Worm (Caenorhabditis elegans): ENCODE measurements around the gene fbxa-32.

Gene fbxa-32

DNA sequence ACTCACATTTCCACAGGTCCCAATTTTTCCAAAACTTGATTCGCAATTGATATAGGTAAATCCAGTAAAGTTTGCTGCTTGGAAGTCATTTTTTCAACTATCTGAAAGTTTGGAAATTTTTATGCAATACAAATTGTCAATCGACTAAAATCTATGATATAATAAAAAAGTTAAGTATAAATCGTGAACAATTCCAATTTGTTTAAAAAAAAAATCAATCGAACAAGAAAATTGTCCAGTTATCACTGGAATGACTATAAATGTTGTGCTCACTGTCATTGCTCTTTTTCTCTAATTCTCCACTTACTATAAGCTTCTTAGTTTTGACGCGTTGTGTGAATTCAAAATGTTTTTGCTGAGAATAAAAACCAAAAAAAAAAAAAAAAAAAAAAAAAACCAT is at the start of gene fbxa-32:
TSS of gene fbxa-32 (minus strand) at position 101 of the 400 bp plus-strand sequence.
- TF ChIP-seq skn-1 (tag; optimal IDR thresholded peaks at IDR 0.05) = no peak
- TF ChIP-seq snpc-4 (tag; optimal IDR thresholded peaks at IDR 0.05) = no peak
- TF ChIP-seq nfya-1 (tag; optimal IDR thresholded peaks at IDR 0.05; ENCODE audit: insufficient read depth) = no peak
- no peak for TF ChIP-seq ceh-28 (tag; optimal IDR thresholded peaks at IDR 0.05)
- TF ChIP-seq mml-1 (tag; optimal IDR thresholded peaks at IDR 0.05) = no peak
- TF ChIP-seq nhr-76 (tag; optimal IDR thresholded peaks at IDR 0.05) = no peak
- TF ChIP-seq aly-2 (tag; optimal IDR thresholded peaks at IDR 0.05) = no peak
- TF ChIP-seq unc-62 (GFP tag; optimal IDR thresholded peaks at IDR 0.05) = no peak
- no peak for TF ChIP-seq nhr-25 (tag; optimal IDR thresholded peaks at IDR 0.05)
- peak; percentile 57 for TF ChIP-seq elt-2 (tag; optimal IDR thresholded peaks at IDR 0.05)
- TF ChIP-seq jun-1 (tag; optimal IDR thresholded peaks at IDR 0.05) = no peak
- no peak for TF ChIP-seq nhr-237 (tag; optimal IDR thresholded peaks at IDR 0.05)
- TF ChIP-seq mdl-1 (tag; optimal IDR thresholded peaks at IDR 0.05) = no peak
- no peak for TF ChIP-seq nhr-12 (tag; optimal IDR thresholded peaks at IDR 0.05)
- peak; percentile 14 for TF ChIP-seq pha-4 (tag; optimal IDR thresholded peaks at IDR 0.05)
- TF ChIP-seq elt-3 (tag; optimal IDR thresholded peaks at IDR 0.05) = no peak
- TF ChIP-seq pqm-1 (tag; optimal IDR thresholded peaks at IDR 0.05) = no peak

DNA sequence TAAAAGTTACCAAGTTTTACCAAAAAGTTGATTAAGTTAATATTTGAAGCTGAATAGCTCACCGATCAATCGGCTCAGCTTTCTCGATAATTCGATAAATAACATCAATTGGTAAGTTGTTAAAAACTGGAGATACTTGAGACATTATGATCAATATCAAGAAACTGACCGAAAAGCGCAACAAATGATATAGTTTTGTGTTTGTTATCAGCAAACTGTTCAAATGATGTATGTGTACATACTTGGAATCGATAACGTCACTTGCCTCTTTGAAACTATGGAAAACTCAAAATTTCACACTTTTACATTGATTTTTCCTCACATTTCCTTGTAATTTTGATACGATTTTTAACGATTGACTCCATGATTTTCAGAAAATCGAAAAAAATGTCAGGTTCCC is 46.0 kb upstream of the fbxa-32 start, which contains the start of the genes fbxa-80 and fbxa-19:
TSS of gene fbxa-80 (minus strand) at position 173 of the 400 bp plus-strand sequence.
TSS of gene fbxa-19 (plus strand) at position 364 of the 400 bp plus-strand sequence.
- TF ChIP-seq hmg-11 (tag; optimal IDR thresholded peaks at IDR 0.05) (no peak), nhr-67 (tag; optimal IDR thresholded peaks at IDR 0.05) (no peak), pqm-1 (tag; optimal IDR thresholded peaks at IDR 0.05) (peak; percentile 23), elt-2 (tag; optimal IDR thresholded peaks at IDR 0.05) (peak; percentile 70)

DNA sequence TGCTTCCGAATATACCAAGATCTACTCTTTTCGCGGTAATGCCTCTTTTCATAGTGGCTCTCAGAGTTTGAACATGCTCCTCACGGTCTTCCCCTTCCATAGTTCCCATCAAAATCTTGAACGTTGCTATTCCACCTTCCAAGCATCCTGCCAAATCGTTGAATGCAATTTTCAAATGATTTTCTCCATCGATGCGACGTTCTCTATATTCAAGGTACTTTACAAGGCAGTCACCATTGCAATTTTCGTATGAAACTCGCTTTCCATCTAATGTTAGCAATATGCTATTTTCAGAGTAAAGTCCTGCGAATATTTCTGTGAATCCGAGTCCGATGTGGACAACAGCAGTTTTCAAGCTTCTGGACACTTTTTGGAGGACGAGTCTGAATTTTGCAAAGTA is 45.2 kb upstream of the fbxa-32 start:
- TF ChIP-seq mml-1 (tag; optimal IDR thresholded peaks at IDR 0.05) (no peak), nhr-76 (tag; optimal IDR thresholded peaks at IDR 0.05) (no peak), aly-2 (tag; optimal IDR thresholded peaks at IDR 0.05) (no peak), nhr-23 (tag; optimal IDR thresholded peaks at IDR 0.05) (no peak), snpc-4 (tag; optimal IDR thresholded peaks at IDR 0.05) (no peak), R02D3.7 (tag; optimal IDR thresholded peaks at IDR 0.05) (no peak), eor-1 (tag; optimal IDR thresholded peaks at IDR 0.05) (no peak), pha-4 (tag; optimal IDR thresholded peaks at IDR 0.05) (no peak), ZK546.5 (tag; optimal IDR thresholded peaks at IDR 0.05) (no peak), lin-15B (tag; optimal IDR thresholded peaks at IDR 0.05) (no peak), elt-2 (tag; optimal IDR thresholded peaks at IDR 0.05) (no peak), egl-5 (tag; optimal IDR thresholded peaks at IDR 0.05) (no peak), ama-1 (optimal IDR thresholded peaks at IDR 0.05) (no peak), unc-39 (tag; optimal IDR thresholded peaks at IDR 0.05) (no peak), tbx-2 (tag; optimal IDR thresholded peaks at IDR 0.05) (no peak), nhr-12 (tag; optimal IDR thresholded peaks at IDR 0.05) (no peak), fkh-2 (tag; optimal IDR thresholded peaks at IDR 0.05) (no peak), zag-1 (tag; optimal IDR thresholded peaks at IDR 0.05) (no peak)

DNA sequence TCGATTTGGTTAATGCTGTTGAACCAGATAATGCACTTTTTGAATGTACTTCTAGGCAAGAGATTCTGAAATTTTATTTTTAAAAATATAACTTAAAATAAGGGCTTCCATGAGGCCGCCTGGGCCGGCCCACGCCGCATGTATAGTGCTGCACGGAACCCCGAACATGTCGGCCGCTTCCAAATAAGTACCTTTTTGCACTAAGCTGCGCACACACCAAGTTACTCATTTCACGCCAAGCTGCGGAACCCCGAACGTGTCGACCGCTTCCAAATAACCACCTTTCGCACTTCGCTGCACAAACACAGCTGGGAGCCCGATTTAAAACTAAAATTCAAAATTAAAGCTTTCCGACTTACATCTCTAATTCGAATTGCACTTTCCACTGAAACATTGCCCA is 42.3 kb upstream of the fbxa-32 start:
- TF ChIP-seq nhr-11 (tag; optimal IDR thresholded peaks at IDR 0.05) = no peak
- TF ChIP-seq egl-27 (tag; optimal IDR thresholded peaks at IDR 0.05) = no peak
- TF ChIP-seq ceh-16 (tag; optimal IDR thresholded peaks at IDR 0.05) = no peak
- TF ChIP-seq mdl-1 (tag; optimal IDR thresholded peaks at IDR 0.05) = no peak
- TF ChIP-seq eor-1 (tag; optimal IDR thresholded peaks at IDR 0.05) = no peak
- TF ChIP-seq nhr-25 (tag; optimal IDR thresholded peaks at IDR 0.05) = no peak

DNA sequence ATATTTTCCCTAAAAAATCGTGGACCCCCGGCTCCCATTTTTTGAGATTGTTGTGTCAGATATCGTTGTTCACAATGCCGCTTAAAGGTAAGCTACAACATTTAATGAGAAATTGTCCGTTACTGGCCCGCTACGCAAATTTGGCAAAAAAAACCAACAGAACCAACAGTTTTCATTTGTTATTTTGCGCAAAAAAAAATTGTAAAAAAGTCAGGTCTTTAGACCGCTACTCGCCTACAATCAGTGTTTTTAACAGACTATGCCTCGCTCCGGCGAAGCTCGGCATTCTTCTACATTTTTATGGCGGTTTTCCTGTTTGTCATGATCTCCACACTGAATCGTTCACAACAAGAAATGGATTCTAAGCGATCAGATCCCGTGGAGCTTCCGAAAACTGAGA is 39.8 kb upstream of the fbxa-32 start, which contains the start of gene Y82E9BL.12:
TSS of gene Y82E9BL.12 (plus strand) at position 301 of the 400 bp plus-strand sequence.
- TF ChIP-seq ceh-28 (tag; optimal IDR thresholded peaks at IDR 0.05) (no peak), lin-39 (tag; optimal IDR thresholded peaks at IDR 0.05) (no peak), ztf-11 (tag; optimal IDR thresholded peaks at IDR 0.05) (no peak), sea-2 (GFP tag; optimal IDR thresholded peaks at IDR 0.05) (no peak), R02D3.7 (tag; optimal IDR thresholded peaks at IDR 0.05) (no peak), nhr-67 (tag; optimal IDR thresholded peaks at IDR 0.05) (no peak), nhr-28 (tag; optimal IDR thresholded peaks at IDR 0.05) (no peak), elt-2 (tag; optimal IDR thresholded peaks at IDR 0.05) (no peak), skn-1 (tag; optimal IDR thresholded peaks at IDR 0.05) (no peak), nhr-25 (tag; optimal IDR thresholded peaks at IDR 0.05) (no peak), hmg-11 (tag; optimal IDR thresholded peaks at IDR 0.05) (no peak), nhr-237 (tag; optimal IDR thresholded peaks at IDR 0.05) (no peak), jun-1 (tag; optimal IDR thresholded peaks at IDR 0.05) (no peak), nhr-77 (tag; optimal IDR thresholded peaks at IDR 0.05) (no peak), fkh-2 (tag; optimal IDR thresholded peaks at IDR 0.05) (no peak)

Measured in whole organism, L3 larva.